Fruit fly (Drosophila melanogaster) whole organism, embryonic: ENCODE measurements around the gene CG32801.

Source experiments
- BEAF-32 ChIP-seq: fragments of 200-800 bp; sonication (Bioruptor generic); optimal IDR thresholded peaks from 3 replicates; lab custom pipeline; 2017; ENCODE audit warnings: missing biosample characterization, missing genetic modification characterization, mild to moderate bottlenecking, moderate library complexity, missing genetic modification reagents
- Bgb ChIP-seq: fragments of 200-800 bp; sonication (Bioruptor generic); IDR thresholded peaks from 2 replicates; pipeline ENCODE4 v1.3.6; 2022; ENCODE audit warnings: missing biosample characterization, missing genetic modification characterization; ENCODE audit not compliant: partially characterized antibody
- CG12219 ChIP-seq: fragments of 200-800 bp; sonication (Bioruptor generic); optimal IDR thresholded peaks from 3 replicates; lab custom pipeline; 2018; ENCODE audit warnings: missing biosample characterization, mild to moderate bottlenecking, missing genetic modification characterization
- CG12659 ChIP-seq: fragments of 200-800 bp; sonication (Bioruptor generic); optimal IDR thresholded peaks from 3 replicates; lab custom pipeline; 2017; ENCODE audit warnings: mild to moderate bottlenecking, missing biosample characterization, missing genetic modification reagents, missing genetic modification characterization
- CG13123 ChIP-seq: fragments of 200-800 bp; sonication (Bioruptor generic); optimal IDR thresholded peaks from 2 replicates; lab custom pipeline; 2016; ENCODE audit warnings: missing biosample characterization, missing genetic modification characterization
- CG13287 ChIP-seq: fragments of 200-800 bp; sonication (Bioruptor generic); IDR thresholded peaks from 2 replicates; pipeline ENCODE4 v1.3.6; 2022; ENCODE audit warnings: missing biosample characterization, missing genetic modification characterization; ENCODE audit not compliant: partially characterized antibody
- CG16813 ChIP-seq: fragments of 200-800 bp; sonication (Bioruptor generic); IDR thresholded peaks from 3 replicates; pipeline ENCODE4 v1.3.6; 2022; ENCODE audit warnings: missing biosample characterization, missing genetic modification characterization; ENCODE audit not compliant: partially characterized antibody
- CG16815 ChIP-seq: fragments of 200-800 bp; sonication (Bioruptor generic); optimal IDR thresholded peaks from 3 replicates; lab custom pipeline; 2017; ENCODE audit warnings: missing biosample characterization, mild to moderate bottlenecking, missing genetic modification characterization
- CG2116 ChIP-seq: fragments of 200-800 bp; sonication (Bioruptor generic); optimal IDR thresholded peaks from 3 replicates; lab custom pipeline; 2018; ENCODE audit warnings: missing biosample characterization, mild to moderate bottlenecking, missing genetic modification characterization
- CG30431 ChIP-seq: fragments of 200-800 bp; sonication (Bioruptor generic); optimal IDR thresholded peaks from 2 replicates; lab custom pipeline; 2017; ENCODE audit warnings: missing biosample characterization, missing genetic modification characterization
- CG34376 ChIP-seq: fragments of 200-800 bp; sonication (Bioruptor generic); optimal IDR thresholded peaks from 2 replicates; lab custom pipeline; 2018; ENCODE audit warnings: missing biosample characterization, mild to moderate bottlenecking, missing genetic modification characterization
- CG4617 ChIP-seq: fragments of 200-800 bp; sonication (Bioruptor generic); optimal IDR thresholded peaks from 3 replicates; lab custom pipeline; 2016; ENCODE audit warnings: missing biosample characterization, missing genetic modification characterization, borderline replicate concordance
- CG7839 ChIP-seq: fragments of 200-800 bp; sonication (Bioruptor generic); optimal IDR thresholded peaks from 3 replicates; lab custom pipeline; 2018; ENCODE audit warnings: missing biosample characterization, mild to moderate bottlenecking, missing genetic modification characterization, moderate library complexity
- CG8924 ChIP-seq: fragments of 200-800 bp; optimal IDR thresholded peaks from 3 replicates; lab custom pipeline; 2019; ENCODE audit warnings: missing biosample characterization, mild to moderate bottlenecking, missing genetic modification characterization, moderate library complexity
- D19B ChIP-seq: fragments of 200-800 bp; sonication (Bioruptor generic); optimal IDR thresholded peaks from 2 replicates; lab custom pipeline; 2017; ENCODE audit warnings: missing biosample characterization, mild to moderate bottlenecking, missing genetic modification characterization
- Dip2 ChIP-seq: fragments of 200-800 bp; sonication (Bioruptor generic); IDR thresholded peaks from 2 replicates; pipeline ENCODE4 v1.3.6; 2022; ENCODE audit warnings: missing biosample characterization, missing genetic modification characterization
- Dll ChIP-seq: fragments of 200-800 bp; sonication (Bioruptor generic); IDR thresholded peaks from 4 replicates; pipeline ENCODE4 v1.3.6; 2022; ENCODE audit warnings: missing biosample characterization, missing genetic modification characterization; ENCODE audit not compliant: partially characterized antibody
- Drgx ChIP-seq: fragments of 200-800 bp; sonication (Bioruptor generic); IDR thresholded peaks from 2 replicates; pipeline ENCODE4 v1.3.6; 2022; ENCODE audit warnings: missing biosample characterization, missing genetic modification characterization
- Ets65A ChIP-seq: fragments of 200-800 bp; sonication (Bioruptor generic); peaks from one replicate; lab custom pipeline; 2016; ENCODE audit warnings: missing biosample characterization, missing genetic modification characterization
- Fer1 ChIP-seq: fragments of 200-800 bp; sonication (Bioruptor generic); optimal IDR thresholded peaks from 2 replicates; lab custom pipeline; 2017; ENCODE audit warnings: missing biosample characterization, mild to moderate bottlenecking, missing genetic modification characterization
- HmgZ ChIP-seq: fragments of 200-800 bp; sonication (Bioruptor generic); optimal IDR thresholded peaks from 2 replicates; lab custom pipeline; 2018; ENCODE audit warnings: missing biosample characterization, mild to moderate bottlenecking, missing genetic modification characterization
- Hr39 ChIP-seq: fragments of >200 bp; optimal IDR thresholded peaks from 2 replicates; lab custom pipeline; 2017
- Hr78 ChIP-seq, 2 experiments: fragments of 200-800 bp in 1 of 2; fragments of >200 bp in 1 of 2; sonication (Bioruptor generic) in 1 of 2; optimal IDR thresholded peaks; 2 replicates each; lab custom pipeline; 2017 to 2019; ENCODE audit warnings: missing biosample characterization in 2 of 2, missing genetic modification characterization in 2 of 2, mild to moderate bottlenecking in 1 of 2, moderate library complexity in 1 of 2
- PHDP ChIP-seq: fragments of 200-800 bp; sonication (Bioruptor generic); optimal IDR thresholded peaks from 3 replicates; lab custom pipeline; 2018; ENCODE audit warnings: missing biosample characterization, mild to moderate bottlenecking, missing genetic modification characterization, moderate library complexity
- Sry-δ ChIP-seq: fragments of 200-800 bp; sonication (Bioruptor generic); optimal IDR thresholded peaks from 2 replicates; lab custom pipeline; 2016; ENCODE audit warnings: missing biosample characterization, missing genetic modification characterization
- YL-1 ChIP-seq: fragments of 200-800 bp; sonication (Bioruptor generic); optimal IDR thresholded peaks from 3 replicates; lab custom pipeline; 2017; ENCODE audit warnings: missing biosample characterization, mild to moderate bottlenecking, missing genetic modification characterization
- ase ChIP-seq: fragments of 200-800 bp; sonication (Bioruptor generic); IDR thresholded peaks from 3 replicates; pipeline ENCODE4 v1.3.6; 2022; ENCODE audit warnings: missing biosample characterization, missing genetic modification characterization
- bsh ChIP-seq, 2 experiments: fragments of 200-800 bp; sonication (Bioruptor generic); optimal IDR thresholded peaks; 2 replicates each; lab custom pipeline; 2017 to 2018; ENCODE audit warnings: mild to moderate bottlenecking in 2 of 2, missing biosample characterization in 2 of 2, missing genetic modification characterization in 2 of 2, moderate library complexity in 1 of 2
- cg ChIP-seq: fragments of 200-800 bp; sonication (Bioruptor generic); optimal IDR thresholded peaks from 3 replicates; lab custom pipeline; 2019; ENCODE audit warnings: missing biosample characterization, mild to moderate bottlenecking, missing genetic modification characterization, moderate library complexity
- crol ChIP-seq: fragments of 200-800 bp; sonication (Bioruptor generic); IDR thresholded peaks from 2 replicates; pipeline ENCODE4 v1.3.6; 2022; ENCODE audit warnings: missing biosample characterization, missing genetic modification characterization
- emc ChIP-seq: fragments of 200-800 bp; sonication (Bioruptor generic); optimal IDR thresholded peaks from 2 replicates; lab custom pipeline; 2016; ENCODE audit warnings: missing biosample characterization, missing genetic modification characterization
- gcm2 ChIP-seq: fragments of 200-800 bp; sonication (Bioruptor generic); optimal IDR thresholded peaks from 2 replicates; lab custom pipeline; 2016; ENCODE audit warnings: missing biosample characterization, missing genetic modification characterization
- grn ChIP-seq: fragments of 200-800 bp; sonication (Bioruptor generic); optimal IDR thresholded peaks from 3 replicates; lab custom pipeline; 2017; ENCODE audit warnings: missing biosample characterization, missing genetic modification characterization
- hb ChIP-seq: fragments of 200-800 bp; sonication (Bioruptor generic); IDR thresholded peaks from 3 replicates; pipeline ENCODE4 v1.3.6; 2022; ENCODE audit warnings: missing biosample characterization, missing genetic modification characterization; ENCODE audit not compliant: partially characterized antibody
- hth ChIP-seq: fragments of >200 bp; optimal IDR thresholded peaks from 2 replicates; lab custom pipeline; 2017; ENCODE audit warnings: inconsistent platforms
- insv ChIP-seq, 2 experiments: fragments of 200-800 bp; sonication (Bioruptor generic); optimal IDR thresholded peaks; 3 replicates each; lab custom pipeline; 2016 to 2018; ENCODE audit warnings: missing biosample characterization in 2 of 2, missing genetic modification characterization in 2 of 2
- inv ChIP-seq: fragments of 200-800 bp; sonication (Bioruptor generic); IDR thresholded peaks from 2 replicates; pipeline ENCODE4 v1.3.6; 2022; ENCODE audit warnings: missing biosample characterization, missing genetic modification characterization; ENCODE audit not compliant: partially characterized antibody
- lmd ChIP-seq: fragments of 200-800 bp; sonication (Bioruptor generic); IDR thresholded peaks from 2 replicates; pipeline ENCODE4 v1.3.6; 2022; ENCODE audit warnings: missing biosample characterization, missing genetic modification characterization
- nmo ChIP-seq: fragments of 200-800 bp; sonication (Bioruptor generic); optimal IDR thresholded peaks from 2 replicates; lab custom pipeline; 2018; ENCODE audit warnings: missing biosample characterization, mild to moderate bottlenecking, missing genetic modification characterization, moderate library complexity
- pan ChIP-seq, 4 experiments: fragments of >200 bp in 3 of 4; fragments of 200-800 bp in 1 of 4; sonication (Bioruptor generic) in 1 of 4; optimal IDR thresholded peaks in 3 of 4; IDR thresholded peaks in 1 of 4; 2 replicates each; pipeline versions ENCODE4 v1.3.6 to Lab custom; 2017 to 2022; ENCODE audit warnings: missing biosample characterization in 2 of 4, missing genetic modification characterization in 2 of 4, mixed read lengths in 1 of 4
- pho ChIP-seq: fragments of 200-800 bp; sonication (Bioruptor generic); optimal IDR thresholded peaks from 2 replicates; lab custom pipeline; 2016; ENCODE audit warnings: missing biosample characterization, missing genetic modification characterization
- row ChIP-seq: fragments of 200-800 bp; sonication (Bioruptor generic); IDR thresholded peaks from 3 replicates; pipeline ENCODE4 v1.3.6; 2022; ENCODE audit warnings: missing biosample characterization, missing genetic modification characterization
- seq ChIP-seq: fragments of 200-800 bp; sonication (Bioruptor generic); IDR thresholded peaks from 2 replicates; pipeline ENCODE4 v1.3.6; 2022; ENCODE audit warnings: missing biosample characterization, missing genetic modification characterization
- sna ChIP-seq: fragments of 200-800 bp; sonication (Bioruptor generic); IDR thresholded peaks from 2 replicates; pipeline ENCODE4 v1.3.6; 2022; ENCODE audit warnings: missing biosample characterization, missing genetic modification characterization; ENCODE audit not compliant: partially characterized antibody
- so ChIP-seq: fragments of 200-800 bp; sonication (Bioruptor generic); IDR thresholded peaks from 3 replicates; pipeline ENCODE4 v1.3.6; 2022; ENCODE audit warnings: missing biosample characterization, missing genetic modification characterization
- stc ChIP-seq: fragments of 200-800 bp; sonication (Bioruptor generic); IDR thresholded peaks from 2 replicates; pipeline ENCODE4 v1.3.6; 2022; ENCODE audit warnings: missing biosample characterization, missing genetic modification characterization
- tna ChIP-seq: fragments of 200-800 bp; sonication (Bioruptor generic); IDR thresholded peaks from 2 replicates; pipeline ENCODE4 v1.3.6; 2022; ENCODE audit warnings: missing biosample characterization, missing genetic modification characterization; ENCODE audit not compliant: partially characterized antibody
- vfl ChIP-seq: fragments of 200-800 bp; sonication (Bioruptor generic); optimal IDR thresholded peaks from 2 replicates; lab custom pipeline; 2016; ENCODE audit warnings: missing biosample characterization, missing genetic modification characterization
- zen2 ChIP-seq: fragments of 200-800 bp; sonication (Bioruptor generic); IDR thresholded peaks from 3 replicates; pipeline ENCODE4 v1.3.6; 2022; ENCODE audit warnings: missing biosample characterization, missing genetic modification characterization; ENCODE audit not compliant: partially characterized antibody

The CG32801 gene

dm6 chrX:1908757-1909156 lies 5.8 kb upstream of the CG32801 start, which contains the start of the genes Edem1 and Rbcn-3B:
Edem1 (minus strand) TSS chrX:1908827.
Rbcn-3B (plus strand) TSS chrX:1908920.
- TF ChIP-seq hth (lab: Kevin White, UChicago) (no peak), grn (no peak), Hr78 (GFP tag; optimal IDR thresholded peaks at IDR 0.05; lab: Kevin White, UChicago) (no peak), YL-1 (GFP tag; lab: Kevin White, UChicago) (peak; percentile 41), bsh (GFP tag; optimal IDR thresholded peaks at IDR 0.05; lab: Kevin White, UChicago) (peak in 1 of 2 experiments; percentile 62), Bgb (GFP tag; lab: Robert Waterston, UW) (peak; percentile 38), Sry-δ (GFP tag; lab: Kevin White, UChicago) (peak; percentile 19), Fer1 (GFP tag; lab: Kevin White, UChicago) (peak; percentile 34), vfl (no peak), stc (no peak), CG34376 (no peak), pan (optimal IDR thresholded peaks at IDR 0.05; lab: Kevin White, UChicago) (no peak), pan (GFP tag; optimal IDR thresholded peaks at IDR 0.05 in 1 of 2, IDR thresholded peaks at IDR 0.05 in 1 of 2) (no peak), ase (GFP tag; lab: Robert Waterston, UW) (no peak), Dip2 (GFP tag; lab: Robert Waterston, UW) (no peak), CG30431 (no peak), hb (GFP tag; lab: Robert Waterston, UW) (peak; percentile 57; the same call in 1 of the 3 replicates), Drgx (GFP tag; lab: Robert Waterston, UW) (peak; percentile 14; the same call in 1 of the 2 replicates), CG13287 (GFP tag; lab: Robert Waterston, UW) (peak; percentile 44), pho (GFP tag; lab: Kevin White, UChicago) (no peak), CG16813 (GFP tag; lab: Robert Waterston, UW) (peak; percentile 50; the same call in 1 of the 3 replicates), row (GFP tag; lab: Robert Waterston, UW) (peak; percentile 30; the same call in 1 of the 3 replicates), inv (GFP tag; lab: Robert Waterston, UW) (peak; percentile 52; the same call in 1 of the 2 replicates), D19B (GFP tag; lab: Kevin White, UChicago) (no peak), emc (GFP tag; lab: Kevin White, UChicago) (no peak), gcm2 (GFP tag; lab: Kevin White, UChicago) (no peak), CG4617 (GFP tag; lab: Kevin White, UChicago) (peak; percentile 33), cg (GFP tag; lab: Kevin White, UChicago) (peak; percentile 82), CG16815 (GFP tag; lab: Kevin White, UChicago) (no peak), tna (GFP tag; lab: Robert Waterston, UW) (no peak), CG13123 (GFP tag; lab: Kevin White, UChicago) (no peak), CG2116 (peak; percentile 61), Ets65A (GFP tag; lab: Kevin White, UChicago) (no peak), BEAF-32 (GFP tag; lab: Kevin White, UChicago) (peak; percentile 68), crol (GFP tag; lab: Robert Waterston, UW) (peak; percentile 56; the same call in 1 of the 2 replicates), lmd (GFP tag; lab: Robert Waterston, UW) (no peak), HmgZ (tag; lab: Kevin White, UChicago) (peak; percentile 12), CG8924 (tag; lab: Kevin White, UChicago) (peak; percentile 9), so (GFP tag; lab: Robert Waterston, UW) (no peak), seq (GFP tag; lab: Robert Waterston, UW) (no peak), nmo (GFP tag; lab: Kevin White, UChicago) (no peak), insv (GFP tag; optimal IDR thresholded peaks at IDR 0.05; lab: Kevin White, UChicago) (no peak), CG7839 (tag; lab: Kevin White, UChicago) (no peak), CG12219 (GFP tag; lab: Kevin White, UChicago) (no peak), Dll (peak; percentile 45; the same call in 2 of the 4 replicates), sna (GFP tag; lab: Robert Waterston, UW) (no peak), CG12659 (GFP tag; lab: Kevin White, UChicago) (no peak), zen2 (GFP tag; lab: Robert Waterston, UW) (no peak), Hr39 (lab: Kevin White, UChicago) (no peak), PHDP (tag; lab: Kevin White, UChicago) (no peak)
